Worm (Caenorhabditis elegans): Measurements from ENCODE around the gene skr-16.

Gene skr-16

DNA sequence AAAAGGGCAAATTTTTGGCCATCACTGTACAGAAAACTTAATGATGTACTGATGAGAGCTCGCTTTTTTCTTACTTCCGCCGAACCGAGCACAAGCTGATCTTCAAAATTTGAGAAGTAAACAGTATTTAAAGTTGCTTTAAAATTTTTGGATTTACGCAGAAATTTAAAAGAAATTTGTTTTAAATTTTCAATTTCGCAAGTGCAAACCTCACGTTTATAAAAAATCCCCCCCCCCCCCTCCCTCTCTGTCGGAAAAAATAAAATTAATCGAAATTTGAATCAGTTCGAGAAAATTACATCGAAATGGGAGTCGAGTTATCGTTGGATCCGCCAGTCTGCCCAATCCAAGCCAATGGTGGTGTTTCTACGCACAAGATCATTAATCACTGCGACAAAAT, 15.1 kb upstream of the skr-16 start, which contains the start of gene C34D4.3:
C34D4.3 (plus strand) TSS at position 301 of the 400 bp plus-strand sequence.
- TF ChIP-seq ztf-11 (tag; optimal IDR thresholded peaks at IDR 0.05) (no peak), dsc-1 (tag; optimal IDR thresholded peaks at IDR 0.05) (no peak), fkh-4 (tag; optimal IDR thresholded peaks at IDR 0.05; ENCODE audit: borderline replicate concordance) (no peak), sox-4 (tag; optimal IDR thresholded peaks at IDR 0.05) (no peak), grh-1 (GFP tag; IDR thresholded peaks at IDR 0.05) (no peak), snpc-4 (tag; optimal IDR thresholded peaks at IDR 0.05) (no peak), nhr-47 (tag; optimal IDR thresholded peaks at IDR 0.05) (no peak), mab-9 (GFP tag; IDR thresholded peaks at IDR 0.05) (no peak), nhr-85 (tag) (no peak), nhr-71 (tag; optimal IDR thresholded peaks at IDR 0.05) (no peak), dpl-1 (GFP tag; optimal IDR thresholded peaks at IDR 0.05) (no peak)

DNA sequence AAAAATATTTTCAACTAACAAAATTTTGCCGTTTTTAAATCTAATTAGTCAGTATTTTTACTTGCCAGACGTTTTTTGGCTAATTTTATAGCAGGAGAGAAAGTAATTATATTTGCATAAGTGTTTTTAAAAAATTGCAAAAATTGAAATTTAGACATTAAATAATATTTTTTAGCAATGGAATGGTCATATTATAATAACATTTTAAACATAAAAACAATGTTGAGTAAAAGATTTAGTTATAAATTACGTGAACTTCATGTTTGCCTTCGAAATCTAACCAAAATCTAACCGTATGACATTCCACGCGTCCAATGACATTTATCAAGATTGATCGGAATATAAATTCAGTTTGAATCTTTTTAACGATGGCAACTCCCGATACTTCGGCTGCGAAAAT, 14.2 kb upstream of the skr-16 start, which contains the start of gene C34D4.2:
C34D4.2 (plus strand) TSS at position 301 of the 400 bp plus-strand sequence.
- no peak for TF ChIP-seq mef-2 (tag; optimal IDR thresholded peaks at IDR 0.05)
- no peak for TF ChIP-seq alr-1 (tag; optimal IDR thresholded peaks at IDR 0.05; ENCODE audit: borderline replicate concordance)
- no peak for TF ChIP-seq tlp-1 (tag; optimal IDR thresholded peaks at IDR 0.05)
- no peak for TF ChIP-seq ceh-90 (tag; optimal IDR thresholded peaks at IDR 0.05)
- TF ChIP-seq ztf-11 (tag; optimal IDR thresholded peaks at IDR 0.05) = no peak
- no peak for TF ChIP-seq irx-1 (tag; optimal IDR thresholded peaks at IDR 0.05)
- TF ChIP-seq unc-98 (GFP tag; IDR thresholded peaks at IDR 0.05) = no peak
- no peak for TF ChIP-seq nhr-12 (tag; optimal IDR thresholded peaks at IDR 0.05)
- no peak for TF ChIP-seq nhr-20 (tag; optimal IDR thresholded peaks at IDR 0.05)
- no peak for TF ChIP-seq efl-1 (optimal IDR thresholded peaks at IDR 0.05)
- no peak for TF ChIP-seq efl-1 (GFP tag; optimal IDR thresholded peaks at IDR 0.05 in 1 of 2)
- TF ChIP-seq lin-14 (GFP tag; optimal IDR thresholded peaks at IDR 0.05) = no peak
- no peak for TF ChIP-seq Y116A8C.19 (tag; optimal IDR thresholded peaks at IDR 0.05; ENCODE audit: borderline replicate concordance)
- no peak for TF ChIP-seq zip-4 (GFP tag; optimal IDR thresholded peaks at IDR 0.05)
- TF ChIP-seq mab-9 (GFP tag; IDR thresholded peaks at IDR 0.05) = no peak
- TF ChIP-seq nhr-47 (tag; optimal IDR thresholded peaks at IDR 0.05) = no peak
- no peak for TF ChIP-seq lin-39 (tag; optimal IDR thresholded peaks at IDR 0.05)
- TF ChIP-seq mep-1 (tag; optimal IDR thresholded peaks at IDR 0.05) = no peak

DNA sequence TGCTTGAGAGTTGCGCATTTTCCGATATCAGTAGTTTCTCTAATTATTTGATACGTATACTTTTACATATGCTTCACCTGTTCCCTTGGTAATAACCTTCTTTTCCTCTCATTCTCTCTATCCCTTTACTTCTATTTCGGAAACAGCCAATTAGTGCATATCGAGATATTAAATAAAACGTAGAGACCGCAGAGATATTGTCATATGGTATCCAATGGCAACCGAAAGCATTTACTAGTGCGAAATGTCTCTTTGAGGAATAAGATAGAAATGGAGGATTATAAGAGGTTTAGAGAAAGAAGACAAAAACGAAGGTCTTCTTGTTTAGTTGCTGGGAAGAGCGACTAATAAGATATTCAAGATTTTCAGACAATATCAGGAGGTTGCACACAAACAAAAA, 12.2 kb upstream of the skr-16 start, which contains the start of gene maph-9:
maph-9 (plus strand) TSS at position 273 of the 400 bp plus-strand sequence.
- TF ChIP-seq nhr-12 (tag; optimal IDR thresholded peaks at IDR 0.05) (no peak), efl-1 (optimal IDR thresholded peaks at IDR 0.05) (no peak), efl-1 (GFP tag; optimal IDR thresholded peaks at IDR 0.05 in 1 of 2) (peak in 1 of 2 experiments; percentile 64), fkh-8 (tag; optimal IDR thresholded peaks at IDR 0.05) (peak; percentile 95), nhr-71 (tag; optimal IDR thresholded peaks at IDR 0.05) (peak; percentile 49), lsy-2 (tag; optimal IDR thresholded peaks at IDR 0.05) (peak in 1 of 2 experiments; percentile 39), dsc-1 (tag; optimal IDR thresholded peaks at IDR 0.05) (peak; percentile 50), nhr-47 (tag; optimal IDR thresholded peaks at IDR 0.05) (peak; percentile 39), nhr-90 (tag; optimal IDR thresholded peaks at IDR 0.05; ENCODE audit: poor library complexity) (no peak)

DNA sequence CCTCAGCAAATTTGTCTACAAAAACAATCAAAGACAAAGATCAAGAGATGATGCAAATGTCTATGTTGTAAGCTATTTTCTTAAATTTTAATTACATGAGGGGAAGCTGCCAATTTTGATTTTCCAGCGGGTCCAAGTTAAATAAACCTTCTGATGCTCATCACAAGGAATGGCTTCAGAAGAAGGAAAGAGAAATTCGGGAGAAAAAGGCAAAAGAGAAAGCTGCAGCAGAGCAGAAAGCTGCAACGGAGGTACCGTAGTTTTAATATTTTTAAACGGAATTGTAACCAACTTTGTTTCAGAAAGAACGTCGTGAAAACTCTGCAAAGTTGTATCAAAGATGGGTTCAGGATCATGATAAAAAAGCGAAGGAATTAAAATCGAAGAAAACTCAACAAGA, 10.3 kb upstream of the skr-16 start:
- TF ChIP-seq nhr-20 (tag; optimal IDR thresholded peaks at IDR 0.05) (no peak), egl-13 (tag; optimal IDR thresholded peaks at IDR 0.05) (no peak), zag-1 (tag; optimal IDR thresholded peaks at IDR 0.05) (no peak), fos-1 (tag; optimal IDR thresholded peaks at IDR 0.05) (no peak), nhr-76 (tag; optimal IDR thresholded peaks at IDR 0.05) (no peak), unc-86 (tag; optimal IDR thresholded peaks at IDR 0.05) (no peak), nhr-19 (GFP tag; conservative IDR thresholded peaks at IDR 0.05) (no peak), nhr-12 (tag; optimal IDR thresholded peaks at IDR 0.05) (no peak), hlh-17 (GFP tag; optimal IDR thresholded peaks at IDR 0.05; ENCODE audit: borderline replicate concordance) (no peak), nhr-237 (tag; optimal IDR thresholded peaks at IDR 0.05) (no peak), fkh-10 (GFP tag; optimal IDR thresholded peaks at IDR 0.05) (no peak), snpc-4 (tag; optimal IDR thresholded peaks at IDR 0.05) (no peak), tlp-1 (tag; optimal IDR thresholded peaks at IDR 0.05) (no peak), nhr-90 (tag; optimal IDR thresholded peaks at IDR 0.05; ENCODE audit: poor library complexity) (no peak), rnt-1 (tag; optimal IDR thresholded peaks at IDR 0.05) (no peak), C16A3.4 (tag; optimal IDR thresholded peaks at IDR 0.05) (no peak), dpl-1 (GFP tag; optimal IDR thresholded peaks at IDR 0.05) (no peak), mab-9 (GFP tag; IDR thresholded peaks at IDR 0.05) (no peak), elt-3 (tag; optimal IDR thresholded peaks at IDR 0.05) (no peak)
